Fruit fly (Drosophila melanogaster): ENCODE measurements around the gene CarT.

dm6 chr2L:20690055-20690454 lies 40.0 kb downstream of the CarT start:
- TF ChIP-seq Myc (optimal IDR thresholded peaks at IDR 0.05) (no peak), dmrt93B (GFP tag; optimal IDR thresholded peaks at IDR 0.05) (no peak), foxo (GFP tag; optimal IDR thresholded peaks at IDR 0.05) (no peak), usp (GFP tag; optimal IDR thresholded peaks at IDR 0.05) (no peak), psq (GFP tag; optimal IDR thresholded peaks at IDR 0.05) (no peak), Dif (GFP tag; optimal IDR thresholded peaks at IDR 0.05; ENCODE audit: partially characterized antibody) (no peak)

All from whole organism, wandering third instar larva.